Worm (Caenorhabditis elegans): Measurements from ENCODE around the gene C28A5.1.
A peak's percentile ranks its signal among the peaks of the same experiment; 100 is the strongest.

Gene C28A5.1

ce11 chrIII:4405986-4406385 lies 28.2 kb downstream of the C28A5.1 start, which contains the start of gene rnp-4:
TSS of gene rnp-4 (plus strand) at chrIII:4406286.
- TF ChIP-seq ttx-3 (tag; optimal IDR thresholded peaks at IDR 0.05): no peak

- no peak for TF ChIP-seq ztf-16 (tag; optimal IDR thresholded peaks at IDR 0.05)
- TF ChIP-seq ceh-14 (tag; optimal IDR thresholded peaks at IDR 0.05): peak; percentile 44
- TF ChIP-seq pat-9 (tag; optimal IDR thresholded peaks at IDR 0.05): no peak
- TF ChIP-seq ceh-34 (tag; optimal IDR thresholded peaks at IDR 0.05): no peak
- TF ChIP-seq tbx-2 (tag; optimal IDR thresholded peaks at IDR 0.05): no peak
- no peak for TF ChIP-seq unc-55 (GFP tag; optimal IDR thresholded peaks at IDR 0.05)
- no peak for TF ChIP-seq ceh-19 (GFP tag; optimal IDR thresholded peaks at IDR 0.05)
- no peak for TF ChIP-seq rnt-1 (tag; optimal IDR thresholded peaks at IDR 0.05)
- TF ChIP-seq syd-9 (tag; optimal IDR thresholded peaks at IDR 0.05): no peak
- no peak for TF ChIP-seq K02D7.2 (tag; optimal IDR thresholded peaks at IDR 0.05)
- no peak for TF ChIP-seq hlh-6 (tag; optimal IDR thresholded peaks at IDR 0.05)
- no peak for TF ChIP-seq fkh-6 (tag; optimal IDR thresholded peaks at IDR 0.05)
- TF ChIP-seq ceh-18 (tag; optimal IDR thresholded peaks at IDR 0.05): peak; percentile 25
- TF ChIP-seq sdc-2 (tag; optimal IDR thresholded peaks at IDR 0.05): no peak
- no peak for TF ChIP-seq zip-5 (tag; optimal IDR thresholded peaks at IDR 0.05)
- peak; percentile 37 for TF ChIP-seq unc-42 (tag; optimal IDR thresholded peaks at IDR 0.05)
- TF ChIP-seq ahr-1 (tag; optimal IDR thresholded peaks at IDR 0.05): no peak
- no peak for TF ChIP-seq madf-2 (tag; optimal IDR thresholded peaks at IDR 0.05)
- no peak for TF ChIP-seq sox-2 (GFP tag; IDR thresholded peaks at IDR 0.05)
- peak; percentile 27 for TF ChIP-seq ceh-31 (tag; optimal IDR thresholded peaks at IDR 0.05)
- TF ChIP-seq ceh-22 (tag; optimal IDR thresholded peaks at IDR 0.05): no peak
- no peak for TF ChIP-seq pha-4 (tag; optimal IDR thresholded peaks at IDR 0.05)
- no peak for TF ChIP-seq elt-2 (tag; optimal IDR thresholded peaks at IDR 0.05)
- TF ChIP-seq dmd-4 (tag; optimal IDR thresholded peaks at IDR 0.05; ENCODE audit: borderline replicate concordance): no peak
- TF ChIP-seq pros-1 (tag; optimal IDR thresholded peaks at IDR 0.05): no peak
- no peak for TF ChIP-seq hlh-30 (tag; optimal IDR thresholded peaks at IDR 0.05; ENCODE audit: insufficient read depth)
- TF ChIP-seq ttx-3 (tag; optimal IDR thresholded peaks at IDR 0.05): no peak
- no peak for TF ChIP-seq ceh-48 (tag; optimal IDR thresholded peaks at IDR 0.05)
Observed at ce11 chrIII:4404339-4404836, 29.8 kb downstream of the C28A5.1 start, which contains the start of the genes R07E5.17 and snfc-5. TSS of gene R07E5.17 (minus strand) at chrIII:4404436. TSS of gene snfc-5 (plus strand) at chrIII:4404786.

ce11 chrIII:4401142-4401541 lies 33.0 kb downstream of the C28A5.1 start, which contains the start of gene R07E5.15:
TSS of gene R07E5.15 (plus strand) at chrIII:4401442.
- TF ChIP-seq ahr-1 (tag; optimal IDR thresholded peaks at IDR 0.05): no peak
- no peak for TF ChIP-seq ceh-6 (GFP tag; optimal IDR thresholded peaks at IDR 0.05)
- no peak for TF ChIP-seq ceh-18 (tag; optimal IDR thresholded peaks at IDR 0.05)
- no peak for TF ChIP-seq ceh-48 (tag; optimal IDR thresholded peaks at IDR 0.05)
- no peak for TF ChIP-seq ceh-19 (GFP tag; optimal IDR thresholded peaks at IDR 0.05)
- no peak for TF ChIP-seq Y22D7AL.16 (tag; optimal IDR thresholded peaks at IDR 0.05)
- TF ChIP-seq hlh-13 (GFP tag; optimal IDR thresholded peaks at IDR 0.05): no peak
- TF ChIP-seq ceh-9 (tag; optimal IDR thresholded peaks at IDR 0.05): no peak
- no peak for TF ChIP-seq C38D4.7 (GFP tag; optimal IDR thresholded peaks at IDR 0.05)
- TF ChIP-seq pqm-1 (tag; optimal IDR thresholded peaks at IDR 0.05): no peak
- TF ChIP-seq dve-1 (tag; optimal IDR thresholded peaks at IDR 0.05): no peak
- no peak for TF ChIP-seq sdc-2 (tag; optimal IDR thresholded peaks at IDR 0.05)
- no peak for TF ChIP-seq zip-5 (tag; optimal IDR thresholded peaks at IDR 0.05)
- TF ChIP-seq K09A11.1 (tag; optimal IDR thresholded peaks at IDR 0.05; ENCODE audit: insufficient read depth): no peak
- TF ChIP-seq fax-1 (tag; optimal IDR thresholded peaks at IDR 0.05): no peak
- TF ChIP-seq lin-11 (tag; optimal IDR thresholded peaks at IDR 0.05): no peak
- no peak for TF ChIP-seq elt-4 (tag; optimal IDR thresholded peaks at IDR 0.05)
- TF ChIP-seq ceh-22 (tag; optimal IDR thresholded peaks at IDR 0.05): no peak
- TF ChIP-seq rnt-1 (tag; optimal IDR thresholded peaks at IDR 0.05): no peak
- no peak for TF ChIP-seq gmeb-2 (tag; optimal IDR thresholded peaks at IDR 0.05)
